Worm (Caenorhabditis elegans) whole organism, L2 larva: ENCODE data around the gene npr-28.

Source experiments
- F13H6.1 ChIP-seq: sonication (generic microtip); optimal IDR thresholded peaks from 2 replicates; lab custom pipeline; 2016; ENCODE audit warnings: missing genetic modification characterization, missing compliant biosample characterization
- ama-1 ChIP-seq: fragments of 150-350 bp; optimal IDR thresholded peaks from 2 replicates; lab custom pipeline; 2018; ENCODE audit warnings: inconsistent platforms
- crh-2 ChIP-seq: sonication (generic microtip); optimal IDR thresholded peaks from 2 replicates; lab custom pipeline; 2017; ENCODE audit warnings: missing biosample characterization, missing genetic modification characterization
- elt-3 ChIP-seq: sonication (generic microtip); optimal IDR thresholded peaks from 2 replicates; lab custom pipeline; 2017; ENCODE audit warnings: missing biosample characterization, missing genetic modification characterization
- fos-1 ChIP-seq: fragments of 150-350 bp; optimal IDR thresholded peaks from 2 replicates; lab custom pipeline; 2014; ENCODE audit warnings: missing biosample characterization, missing genetic modification characterization
- lin-13 ChIP-seq: fragments of 150-350 bp; optimal IDR thresholded peaks from 2 replicates; lab custom pipeline; 2014; ENCODE audit warnings: missing biosample characterization, missing genetic modification reagents, missing genetic modification characterization
- lin-39 ChIP-seq: fragments of 150-350 bp; optimal IDR thresholded peaks from 2 replicates; lab custom pipeline; 2014; ENCODE audit warnings: missing biosample characterization, missing genetic modification reagents, missing genetic modification characterization
- nhr-10 ChIP-seq: sonication (generic microtip); optimal IDR thresholded peaks from 2 replicates; lab custom pipeline; 2017; ENCODE audit warnings: missing biosample characterization, missing genetic modification characterization
- nhr-25 ChIP-seq: fragments of 150-350 bp; sonication (generic microtip); optimal IDR thresholded peaks from 3 replicates; lab custom pipeline; 2014; ENCODE audit warnings: missing biosample characterization, missing genetic modification characterization
- skn-1 ChIP-seq: sonication (generic microtip); optimal IDR thresholded peaks from 2 replicates; lab custom pipeline; 2017; ENCODE audit warnings: missing biosample characterization, missing genetic modification characterization
- unc-39 ChIP-seq: fragments of 150-350 bp; optimal IDR thresholded peaks from 2 replicates; lab custom pipeline; 2014; ENCODE audit warnings: missing biosample characterization, missing genetic modification characterization
- unc-55 ChIP-seq: fragments of 150-350 bp; sonication (generic microtip); optimal IDR thresholded peaks from 3 replicates; lab custom pipeline; 2014; ENCODE audit warnings: missing biosample characterization, missing genetic modification reagents, missing genetic modification characterization
- unc-62 ChIP-seq: fragments of 150-350 bp; optimal IDR thresholded peaks from 2 replicates; lab custom pipeline; 2014; ENCODE audit warnings: missing biosample characterization, missing genetic modification reagents, missing genetic modification characterization

ce11 chrX:8326394-8326793, 24.5 kb downstream of the npr-28 start, which contains the start of gene R09F10.8:
- TF ChIP-seq elt-3 (tag; lab: Kevin White, UChicago): no peak
- TF ChIP-seq F13H6.1 (tag; lab: Kevin White, UChicago): no peak
- no peak for TF ChIP-seq ama-1 (lab: Kevin White, UChicago)
- TF ChIP-seq unc-55 (GFP tag; lab: Kevin White, UChicago): no peak
- no peak for TF ChIP-seq crh-2 (tag; lab: Kevin White, UChicago)
- TF ChIP-seq nhr-10 (tag; lab: Kevin White, UChicago): no peak
- no peak for TF ChIP-seq skn-1 (tag; lab: Kevin White, UChicago)
- no peak for TF ChIP-seq nhr-25 (tag; lab: Kevin White, UChicago)
- TF ChIP-seq fos-1 (tag; lab: Kevin White, UChicago): no peak
- no peak for TF ChIP-seq lin-13
- no peak for TF ChIP-seq unc-39 (tag; lab: Kevin White, UChicago)
- no peak for TF ChIP-seq unc-62 (GFP tag; lab: Kevin White, UChicago)
- TF ChIP-seq lin-39: no peak
